Fruit fly (Drosophila melanogaster) whole organism, prepupa: ENCODE measurements around the gene CG4404.

ENCODE experiments used
- CG6854 ChIP-seq: fragments of 200-800 bp; sonication (Bioruptor generic); optimal IDR thresholded peaks from 2 replicates; lab custom pipeline; 2017; ENCODE audit warnings: missing biosample characterization, mild to moderate bottlenecking, missing genetic modification characterization
- Gug ChIP-seq: fragments of 200-800 bp; sonication (Bioruptor generic); IDR thresholded peaks from 2 replicates; pipeline ENCODE4 v1.3.6; 2022; ENCODE audit warnings: missing biosample characterization, missing genetic modification characterization

DNA sequence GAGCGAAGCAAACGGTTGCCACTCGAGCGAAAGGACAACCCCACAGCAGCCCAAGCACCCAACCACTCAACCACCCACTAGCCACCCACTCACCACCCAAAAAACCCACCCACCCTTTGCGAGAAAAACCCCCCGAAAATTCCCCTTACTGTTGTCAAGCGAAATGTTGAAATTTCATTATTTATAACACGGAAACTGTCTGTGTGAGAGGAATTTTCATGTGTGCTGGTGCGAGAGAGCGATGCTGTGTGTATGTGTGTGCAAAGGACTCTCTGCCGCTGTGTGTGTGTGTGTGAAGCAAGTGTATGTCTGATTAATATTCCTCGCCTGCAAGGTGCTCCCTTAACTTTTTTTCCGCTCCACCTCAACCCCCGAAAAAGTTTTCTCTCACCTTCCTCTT lies 24.0 kb upstream of the CG4404 start:
- TF ChIP-seq Gug (GFP tag; lab: Robert Waterston, UW) (no peak), CG6854 (GFP tag; lab: Kevin White, UChicago) (no peak)
